Fruit fly (Drosophila melanogaster) whole organism, embryonic: ENCODE measurements around the gene CG8312.

Source experiments
- Awh ChIP-seq: fragments of 200-800 bp; sonication (Bioruptor generic); IDR thresholded peaks from 2 replicates; pipeline ENCODE4, ENCODE4 v1.3.6; 2022; ENCODE audit warnings: missing biosample characterization, missing genetic modification characterization
- BEAF-32 ChIP-seq: fragments of 200-800 bp; sonication (Bioruptor generic); optimal IDR thresholded peaks from 3 replicates; lab custom pipeline; 2017; ENCODE audit warnings: missing biosample characterization, missing genetic modification characterization, mild to moderate bottlenecking, moderate library complexity, missing genetic modification reagents
- CG10543 ChIP-seq: fragments of 200-800 bp; sonication (Bioruptor generic); optimal IDR thresholded peaks from 3 replicates; lab custom pipeline; 2017; ENCODE audit warnings: missing biosample characterization, mild to moderate bottlenecking, missing genetic modification characterization, moderate library complexity
- CG12071 ChIP-seq: fragments of 200-800 bp; sonication (Bioruptor generic); optimal IDR thresholded peaks from 3 replicates; lab custom pipeline; 2018; ENCODE audit warnings: missing biosample characterization, mild to moderate bottlenecking, missing genetic modification characterization
- CG13296 ChIP-seq: fragments of 200-800 bp; sonication (Bioruptor generic); optimal IDR thresholded peaks from 3 replicates; lab custom pipeline; 2018; ENCODE audit warnings: missing biosample characterization, mild to moderate bottlenecking, missing genetic modification characterization
- CG13624 ChIP-seq: fragments of 200-800 bp; sonication (Bioruptor generic); optimal IDR thresholded peaks from 2 replicates; lab custom pipeline; 2016; ENCODE audit warnings: missing biosample characterization, missing genetic modification characterization
- CG13894 ChIP-seq: fragments of 200-800 bp; sonication (Bioruptor generic); optimal IDR thresholded peaks from 3 replicates; lab custom pipeline; 2018; ENCODE audit warnings: missing biosample characterization, mild to moderate bottlenecking, missing genetic modification characterization, moderate library complexity
- CG15514 ChIP-seq: fragments of 200-800 bp; sonication (Bioruptor generic); optimal IDR thresholded peaks from 3 replicates; lab custom pipeline; 2017; ENCODE audit warnings: missing biosample characterization, missing genetic modification characterization, mild to moderate bottlenecking, moderate library complexity, missing genetic modification reagents
- CG18476 ChIP-seq: fragments of 200-800 bp; sonication (Bioruptor generic); optimal IDR thresholded peaks from 2 replicates; lab custom pipeline; 2016; ENCODE audit warnings: missing biosample characterization, mild to moderate bottlenecking, missing genetic modification characterization
- CG2120 ChIP-seq: fragments of 200-800 bp; sonication (Bioruptor generic); optimal IDR thresholded peaks from 3 replicates; lab custom pipeline; 2016; ENCODE audit warnings: missing biosample characterization, missing genetic modification characterization
- CG2678 ChIP-seq: fragments of 200-800 bp; sonication (Bioruptor generic); optimal IDR thresholded peaks from 3 replicates; lab custom pipeline; 2019; ENCODE audit warnings: missing biosample characterization, mild to moderate bottlenecking, missing genetic modification characterization, moderate library complexity
- CG2889 ChIP-seq: fragments of 200-800 bp; sonication (Bioruptor generic); IDR thresholded peaks from 3 replicates; pipeline ENCODE4 v1.3.6; 2022; ENCODE audit warnings: missing biosample characterization, missing genetic modification characterization
- CG34376 ChIP-seq: fragments of 200-800 bp; sonication (Bioruptor generic); optimal IDR thresholded peaks from 2 replicates; lab custom pipeline; 2018; ENCODE audit warnings: missing biosample characterization, mild to moderate bottlenecking, missing genetic modification characterization
- CG3847 ChIP-seq: fragments of 200-800 bp; sonication (Bioruptor generic); IDR thresholded peaks from 2 replicates; pipeline ENCODE4 v1.3.6; 2022; ENCODE audit warnings: missing biosample characterization, missing genetic modification characterization
- CG42726 ChIP-seq: fragments of 200-800 bp; sonication (Bioruptor generic); IDR thresholded peaks from 2 replicates; pipeline ENCODE4 v1.3.6; 2022; ENCODE audit warnings: missing biosample characterization, missing genetic modification characterization; ENCODE audit not compliant: partially characterized antibody
- CG4617 ChIP-seq: fragments of 200-800 bp; sonication (Bioruptor generic); optimal IDR thresholded peaks from 3 replicates; lab custom pipeline; 2016; ENCODE audit warnings: missing biosample characterization, missing genetic modification characterization, borderline replicate concordance
- CG6689 ChIP-seq: fragments of 200-800 bp; sonication (Bioruptor generic); IDR thresholded peaks from 2 replicates; pipeline ENCODE4 v1.3.6; 2022; ENCODE audit warnings: missing biosample characterization, missing genetic modification characterization
- CG7786 ChIP-seq: fragments of 200-800 bp; sonication (Bioruptor generic); optimal IDR thresholded peaks from 2 replicates; lab custom pipeline; 2016; ENCODE audit warnings: missing biosample characterization, missing genetic modification characterization
- CG8478 ChIP-seq: fragments of >200 bp; optimal IDR thresholded peaks from 2 replicates; lab custom pipeline; 2018
- CHES-1-like ChIP-seq: fragments of 200-800 bp; sonication (Bioruptor generic); optimal IDR thresholded peaks from 2 replicates; lab custom pipeline; 2016; ENCODE audit warnings: missing biosample characterization, missing genetic modification characterization
- D19A ChIP-seq: fragments of 200-800 bp; optimal IDR thresholded peaks from 3 replicates; lab custom pipeline; 2019; ENCODE audit warnings: missing biosample characterization, mild to moderate bottlenecking, missing genetic modification characterization, moderate library complexity
- Elba2 ChIP-seq: fragments of 200-800 bp; sonication (Bioruptor generic); optimal IDR thresholded peaks from 3 replicates; lab custom pipeline; 2016; ENCODE audit warnings: missing biosample characterization, missing genetic modification characterization
- Hmx ChIP-seq: fragments of 200-800 bp; sonication (Bioruptor generic); optimal IDR thresholded peaks from 2 replicates; lab custom pipeline; 2016; ENCODE audit warnings: missing biosample characterization, missing genetic modification characterization
- Med ChIP-seq: fragments of 200-800 bp; sonication (Bioruptor generic); peaks from one replicate; lab custom pipeline; 2016; ENCODE audit warnings: missing biosample characterization, missing genetic modification characterization, mild to moderate bottlenecking, inconsistent platforms, moderate library complexity
- NC2α ChIP-seq: fragments of 200-800 bp; sonication (Bioruptor generic); optimal IDR thresholded peaks from 2 replicates; lab custom pipeline; 2016; ENCODE audit warnings: missing biosample characterization, missing genetic modification characterization
- NFAT ChIP-seq: fragments of 200-800 bp; sonication (Bioruptor generic); IDR thresholded peaks from 2 replicates; pipeline ENCODE4 v1.3.6; 2022; ENCODE audit warnings: missing biosample characterization, missing genetic modification characterization
- Nf-YC ChIP-seq: fragments of 200-800 bp; optimal IDR thresholded peaks from 3 replicates; lab custom pipeline; 2019; ENCODE audit warnings: missing biosample characterization, mild to moderate bottlenecking, missing genetic modification characterization, moderate library complexity
- Pdp1 ChIP-seq, 2 experiments: fragments of 200-800 bp; sonication (Bioruptor generic); optimal IDR thresholded peaks; 3 replicates each; lab custom pipeline; 2016; ENCODE audit warnings: missing biosample characterization in 2 of 2, missing genetic modification characterization in 2 of 2, mild to moderate bottlenecking in 1 of 2, moderate library complexity in 1 of 2
- Ravus ChIP-seq: fragments of 200-800 bp; sonication (Bioruptor generic); IDR thresholded peaks from 2 replicates; pipeline ENCODE4 v1.3.6; 2022; ENCODE audit warnings: missing biosample characterization, missing genetic modification characterization
- Ssrp ChIP-seq: fragments of 200-800 bp; sonication (Bioruptor generic); optimal IDR thresholded peaks from 2 replicates; lab custom pipeline; 2018; ENCODE audit warnings: missing biosample characterization, mild to moderate bottlenecking, missing genetic modification characterization, moderate library complexity
- Taf1 ChIP-seq: fragments of 200-800 bp; sonication (Bioruptor generic); IDR thresholded peaks from 2 replicates; pipeline ENCODE4 v1.3.6; 2022; ENCODE audit warnings: missing biosample characterization, missing genetic modification characterization
- ap ChIP-seq: fragments of 200-800 bp; sonication (Bioruptor generic); IDR thresholded peaks from 2 replicates; pipeline ENCODE4 v1.3.6; 2022; ENCODE audit warnings: missing biosample characterization, missing genetic modification characterization
- chinmo ChIP-seq: fragments of 200-800 bp; sonication (Bioruptor generic); IDR thresholded peaks from 4 replicates; pipeline ENCODE4 v1.3.6; 2022; ENCODE audit warnings: missing biosample characterization, missing genetic modification characterization; ENCODE audit not compliant: partially characterized antibody
- corto ChIP-seq: fragments of 200-800 bp; sonication (Bioruptor generic); optimal IDR thresholded peaks from 2 replicates; lab custom pipeline; 2016; ENCODE audit warnings: missing biosample characterization, mild to moderate bottlenecking, missing genetic modification characterization, moderate library complexity
- cwo ChIP-seq: fragments of 200-800 bp; sonication (Bioruptor generic); optimal IDR thresholded peaks from 3 replicates; lab custom pipeline; 2017; ENCODE audit warnings: missing biosample characterization, missing genetic modification characterization, mild to moderate bottlenecking, moderate library complexity, missing genetic modification reagents
- eve ChIP-seq, 2 experiments: fragments of >200 bp; optimal IDR thresholded peaks; 2 replicates each; lab custom pipeline; 2017; ENCODE audit warnings: missing biosample characterization in 2 of 2, missing genetic modification characterization in 2 of 2
- exex ChIP-seq: fragments of 200-800 bp; sonication (Bioruptor generic); optimal IDR thresholded peaks from 4 replicates; lab custom pipeline; 2018; ENCODE audit warnings: missing biosample characterization, mild to moderate bottlenecking, missing genetic modification characterization, moderate library complexity
- fu2 ChIP-seq: fragments of 200-800 bp; sonication (Bioruptor generic); optimal IDR thresholded peaks from 2 replicates; lab custom pipeline; 2016; ENCODE audit warnings: missing biosample characterization, missing genetic modification characterization
- ham ChIP-seq: fragments of 200-800 bp; sonication (Bioruptor generic); IDR thresholded peaks from 2 replicates; pipeline ENCODE4 v1.3.6; 2022; ENCODE audit warnings: missing biosample characterization, missing genetic modification characterization
- jumu ChIP-seq: fragments of 200-800 bp; sonication (Bioruptor generic); optimal IDR thresholded peaks from 3 replicates; lab custom pipeline; 2016; ENCODE audit warnings: missing biosample characterization, missing genetic modification characterization
- kni ChIP-seq: fragments of 200-800 bp; sonication (Bioruptor generic); optimal IDR thresholded peaks from 3 replicates; lab custom pipeline; 2017; ENCODE audit warnings: mild to moderate bottlenecking, missing biosample characterization, missing genetic modification reagents, missing genetic modification characterization
- mirr ChIP-seq: fragments of 200-800 bp; sonication (Bioruptor generic); optimal IDR thresholded peaks from 3 replicates; lab custom pipeline; 2018; ENCODE audit warnings: missing biosample characterization, mild to moderate bottlenecking, missing genetic modification characterization
- otp ChIP-seq: fragments of 200-800 bp; sonication (Bioruptor generic); IDR thresholded peaks from 3 replicates; pipeline ENCODE4, ENCODE4 v1.3.6; 2022; ENCODE audit warnings: missing biosample characterization, missing genetic modification characterization
- ranshi ChIP-seq: fragments of 200-800 bp; sonication (Bioruptor generic); IDR thresholded peaks from 2 replicates; pipeline ENCODE4 v1.3.6; 2022; ENCODE audit warnings: missing biosample characterization, missing genetic modification characterization
- rib ChIP-seq: fragments of 200-800 bp; sonication (Bioruptor generic); IDR thresholded peaks from 2 replicates; pipeline ENCODE4 v1.3.6; 2022; ENCODE audit warnings: missing biosample characterization, missing genetic modification characterization
- salm ChIP-seq: fragments of 200-800 bp; sonication (Bioruptor generic); optimal IDR thresholded peaks from 2 replicates; lab custom pipeline; 2018; ENCODE audit warnings: missing biosample characterization, mild to moderate bottlenecking, missing genetic modification characterization
- sens ChIP-seq: fragments of 200-800 bp; sonication (Bioruptor generic); peaks from one replicate; lab custom pipeline; 2016; ENCODE audit warnings: missing biosample characterization, missing genetic modification characterization
- sug ChIP-seq: fragments of 200-800 bp; optimal IDR thresholded peaks from 2 replicates; lab custom pipeline; 2019; ENCODE audit warnings: missing biosample characterization, mild to moderate bottlenecking, missing genetic modification characterization, moderate library complexity
- ttk ChIP-seq: fragments of 200-800 bp; sonication (Bioruptor generic); IDR thresholded peaks from 2 replicates; pipeline ENCODE4 v2.1.2; 2022; ENCODE audit warnings: missing biosample characterization, missing genetic modification characterization
- wdn ChIP-seq: fragments of 200-800 bp; sonication (Bioruptor generic); IDR thresholded peaks from 2 replicates; pipeline ENCODE4 v1.3.6; 2022; ENCODE audit warnings: missing biosample characterization, missing genetic modification characterization
- zfh1 ChIP-seq: fragments of 200-800 bp; sonication (Bioruptor generic); IDR thresholded peaks from 3 replicates; pipeline ENCODE4 v1.3.6; 2022; ENCODE audit warnings: missing biosample characterization, missing genetic modification characterization

The CG8312 gene

DNA sequence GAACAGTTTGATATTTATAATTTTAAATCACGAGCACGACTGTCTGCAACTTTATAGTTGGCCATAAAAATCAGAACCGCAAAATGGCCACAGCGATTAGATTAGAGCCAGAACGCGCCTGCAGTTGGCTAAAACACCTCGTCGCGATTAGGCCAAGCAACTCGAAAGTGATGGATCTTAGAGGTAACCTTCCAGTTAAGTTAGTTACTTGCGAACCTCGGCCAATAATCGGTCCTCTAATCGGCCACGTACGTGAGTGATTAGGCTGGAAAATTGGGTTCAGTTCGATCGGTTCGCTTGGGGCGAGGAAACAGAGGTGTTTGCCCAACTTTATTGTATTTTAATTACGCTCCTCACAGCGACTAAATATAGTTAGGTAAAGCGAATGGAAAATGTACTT lies 29.2 kb downstream of the CG8312 start (continued):
- TF ChIP-seq CG12071 (GFP tag; lab: Kevin White, UChicago), result peak; percentile 6
- TF ChIP-seq cwo (GFP tag; lab: Kevin White, UChicago), result peak; percentile 11
- TF ChIP-seq Taf1 (GFP tag; lab: Robert Waterston, UW), result no peak
- TF ChIP-seq CG4617 (GFP tag; lab: Kevin White, UChicago), result no peak
- TF ChIP-seq sug (tag; lab: Kevin White, UChicago), result peak; percentile 56
- no peak for TF ChIP-seq BEAF-32 (GFP tag; lab: Kevin White, UChicago)
- TF ChIP-seq CG6689, result no peak
- no peak for TF ChIP-seq Ssrp (tag; lab: Kevin White, UChicago)
- TF ChIP-seq exex (tag; lab: Kevin White, UChicago), result peak; percentile 89
- TF ChIP-seq wdn (GFP tag; lab: Robert Waterston, UW), result no peak
- no peak for TF ChIP-seq CG3847
- no peak for TF ChIP-seq salm (tag; lab: Kevin White, UChicago)
- peak; percentile 43 for TF ChIP-seq CG13296 (GFP tag; lab: Kevin White, UChicago)
- no peak for TF ChIP-seq rib (GFP tag; lab: Robert Waterston, UW)
- no peak for TF ChIP-seq CG2889 (GFP tag; lab: Robert Waterston, UW)
- no peak for TF ChIP-seq CG10543 (GFP tag; lab: Kevin White, UChicago)
- TF ChIP-seq ttk, result no peak
- TF ChIP-seq NC2α, result no peak
- no peak for TF ChIP-seq ham (GFP tag; lab: Robert Waterston, UW)
- TF ChIP-seq CG7786 (GFP tag; lab: Kevin White, UChicago), result no peak
- no peak for TF ChIP-seq Ravus (GFP tag; lab: Robert Waterston, UW)
- TF ChIP-seq CG18476 (GFP tag; lab: Kevin White, UChicago), result no peak
- no peak for TF ChIP-seq CHES-1-like (GFP tag; lab: Kevin White, UChicago)
- no peak for TF ChIP-seq eve (GFP tag; optimal IDR thresholded peaks at IDR 0.05; lab: Kevin White, UChicago)
- TF ChIP-seq Nf-YC, result peak; percentile 23
- no peak for TF ChIP-seq CG2120 (GFP tag; lab: Kevin White, UChicago)
- TF ChIP-seq ap (GFP tag; lab: Robert Waterston, UW), result no peak
- TF ChIP-seq fu2 (GFP tag; lab: Kevin White, UChicago), result no peak
- TF ChIP-seq chinmo (GFP tag; lab: Robert Waterston, UW), result 0 out of 4 replicates have a peak, but pooled peaks have one; percentile 45
- peak; percentile 1 for TF ChIP-seq mirr (GFP tag; lab: Kevin White, UChicago)
- TF ChIP-seq CG34376, result peak; percentile 15
- no peak for TF ChIP-seq CG13624 (GFP tag; lab: Kevin White, UChicago)
- peak; percentile 6 for TF ChIP-seq CG2678 (tag; lab: Kevin White, UChicago)

- TF ChIP-seq D19A (tag; lab: Kevin White, UChicago) (no peak), Med (GFP tag; lab: Kevin White, UChicago) (peak; percentile 4), CG13894 (tag; lab: Kevin White, UChicago) (no peak), Hmx (GFP tag; lab: Kevin White, UChicago) (no peak), corto (no peak), CG8478 (lab: Kevin White, UChicago) (peak; percentile 51), Elba2 (GFP tag; lab: Kevin White, UChicago) (no peak), CG42726 (no peak), sens (GFP tag; lab: Kevin White, UChicago) (peak; percentile 29), Awh (GFP tag; lab: Robert Waterston, UW) (peak; percentile 34; the same call in 1 of the 2 replicates), otp (GFP tag; lab: Robert Waterston, UW) (0 out of 3 replicates have a peak, but pooled peaks have one; percentile 12), CG15514 (GFP tag; lab: Kevin White, UChicago) (no peak), zfh1 (GFP tag; lab: Robert Waterston, UW) (0 out of 3 replicates have a peak, but pooled peaks have one; percentile 15), Pdp1 (GFP tag; optimal IDR thresholded peaks at IDR 0.05; lab: Kevin White, UChicago) (peak in 1 of 2 experiments; percentile 49), NFAT (GFP tag; lab: Robert Waterston, UW) (0 out of 2 replicates have a peak, but pooled peaks have one; percentile 5), kni (peak; percentile 26), jumu (GFP tag; lab: Kevin White, UChicago) (no peak), ranshi (GFP tag; lab: Robert Waterston, UW) (no peak)
Measured at dm6 chr3R:9625443-9625842, 34.3 kb downstream of the CG8312 start.
